Fruit fly (Drosophila melanogaster) whole organism, embryonic: ENCODE measurements around the gene Mic26-27.

Experiments
- C15 ChIP-seq: fragments of 200-800 bp; sonication (Bioruptor generic); IDR thresholded peaks from 3 replicates; pipeline ENCODE4 v1.3.6; 2022; ENCODE audit warnings: missing biosample characterization, missing genetic modification characterization
- CG10462 ChIP-seq: fragments of 200-800 bp; sonication (Bioruptor generic); optimal IDR thresholded peaks from 2 replicates; lab custom pipeline; 2016; ENCODE audit warnings: missing biosample characterization, missing genetic modification characterization
- CG11696 ChIP-seq: fragments of 200-800 bp; sonication (Bioruptor generic); IDR thresholded peaks from 2 replicates; pipeline ENCODE4 v1.3.6; 2022; ENCODE audit warnings: missing biosample characterization, missing genetic modification characterization
- CG12942 ChIP-seq: fragments of 200-800 bp; sonication (Bioruptor generic); optimal IDR thresholded peaks from 3 replicates; lab custom pipeline; 2016; ENCODE audit warnings: missing biosample characterization, missing genetic modification characterization
- CG13894 ChIP-seq: fragments of 200-800 bp; sonication (Bioruptor generic); optimal IDR thresholded peaks from 3 replicates; lab custom pipeline; 2018; ENCODE audit warnings: missing biosample characterization, mild to moderate bottlenecking, missing genetic modification characterization, moderate library complexity
- CG14014 ChIP-seq: fragments of 200-800 bp; sonication (Bioruptor generic); IDR thresholded peaks from 2 replicates; pipeline ENCODE4 v1.3.6; 2022; ENCODE audit warnings: missing biosample characterization, missing genetic modification characterization
- CG15011 ChIP-seq: fragments of 200-800 bp; sonication (Bioruptor generic); optimal IDR thresholded peaks from 3 replicates; lab custom pipeline; 2018; ENCODE audit warnings: missing biosample characterization, mild to moderate bottlenecking, missing genetic modification characterization
- CG15514 ChIP-seq: fragments of 200-800 bp; sonication (Bioruptor generic); optimal IDR thresholded peaks from 3 replicates; lab custom pipeline; 2017; ENCODE audit warnings: missing biosample characterization, missing genetic modification characterization, mild to moderate bottlenecking, moderate library complexity, missing genetic modification reagents
- CG1647 ChIP-seq: fragments of 200-800 bp; sonication (Bioruptor generic); optimal IDR thresholded peaks from 3 replicates; lab custom pipeline; 2016; ENCODE audit warnings: missing biosample characterization, missing genetic modification characterization
- CG18599 ChIP-seq: fragments of 200-800 bp; sonication (Bioruptor generic); optimal IDR thresholded peaks from 3 replicates; lab custom pipeline; 2017; ENCODE audit warnings: missing biosample characterization, missing genetic modification characterization, mild to moderate bottlenecking, moderate library complexity, missing genetic modification reagents
- CG2199 ChIP-seq: fragments of 200-800 bp; sonication (Bioruptor generic); IDR thresholded peaks from 3 replicates; pipeline ENCODE4 v1.3.6; 2022; ENCODE audit warnings: missing biosample characterization, missing genetic modification characterization
- CG4730 ChIP-seq: fragments of 200-800 bp; sonication (Bioruptor generic); IDR thresholded peaks from 2 replicates; pipeline ENCODE4 v1.3.6; 2022; ENCODE audit warnings: missing biosample characterization, missing genetic modification characterization
- CG7271 ChIP-seq: fragments of 200-800 bp; sonication (Bioruptor generic); optimal IDR thresholded peaks from 2 replicates; lab custom pipeline; 2018; ENCODE audit warnings: missing biosample characterization, mild to moderate bottlenecking, missing genetic modification characterization, moderate library complexity
- CG7963 ChIP-seq: fragments of 200-800 bp; sonication (Bioruptor generic); IDR thresholded peaks from 3 replicates; pipeline ENCODE4 v1.3.6; 2022; ENCODE audit warnings: missing biosample characterization, missing genetic modification characterization; ENCODE audit not compliant: partially characterized antibody
- CG8388 ChIP-seq: fragments of 200-800 bp; sonication (Bioruptor generic); optimal IDR thresholded peaks from 2 replicates; lab custom pipeline; 2019; ENCODE audit warnings: missing biosample characterization, mild to moderate bottlenecking, missing genetic modification characterization, moderate library complexity
- CTCF ChIP-seq: fragments of 200-800 bp; sonication (Bioruptor generic); optimal IDR thresholded peaks from 2 replicates; lab custom pipeline; 2017; ENCODE audit warnings: missing biosample characterization, mild to moderate bottlenecking, missing genetic modification characterization, moderate library complexity
- Camta ChIP-seq: fragments of 200-800 bp; sonication (Bioruptor generic); optimal IDR thresholded peaks from 2 replicates; lab custom pipeline; 2016; ENCODE audit warnings: missing biosample characterization, missing genetic modification characterization
- Dfd ChIP-seq, 2 experiments: fragments of >200 bp; optimal IDR thresholded peaks; 2 replicates each; lab custom pipeline; 2017; ENCODE audit warnings: missing biosample characterization in 2 of 2, missing genetic modification characterization in 2 of 2
- Dll ChIP-seq: fragments of 200-800 bp; sonication (Bioruptor generic); IDR thresholded peaks from 4 replicates; pipeline ENCODE4 v1.3.6; 2022; ENCODE audit warnings: missing biosample characterization, missing genetic modification characterization; ENCODE audit not compliant: partially characterized antibody
- Fer3 ChIP-seq: fragments of 200-800 bp; sonication (Bioruptor generic); optimal IDR thresholded peaks from 2 replicates; lab custom pipeline; 2018; ENCODE audit warnings: missing biosample characterization, mild to moderate bottlenecking, missing genetic modification characterization, moderate library complexity
- H2.0 ChIP-seq: fragments of 200-800 bp; sonication (Bioruptor generic); IDR thresholded peaks from 2 replicates; pipeline ENCODE4 v1.3.6; 2022; ENCODE audit warnings: missing biosample characterization, missing genetic modification characterization
- HLH54F ChIP-seq: fragments of 200-800 bp; sonication (Bioruptor generic); optimal IDR thresholded peaks from 3 replicates; lab custom pipeline; 2016; ENCODE audit warnings: missing biosample characterization, missing genetic modification characterization
- Hr51 ChIP-seq, 2 experiments: fragments of 200-800 bp; sonication (Bioruptor generic); optimal IDR thresholded peaks; 2 replicates in 1 of 2; 3 replicates in 1 of 2; lab custom pipeline; 2016 to 2018; ENCODE audit warnings: missing biosample characterization in 2 of 2, missing genetic modification characterization in 2 of 2, mild to moderate bottlenecking in 1 of 2, moderate library complexity in 1 of 2
- Hr78 ChIP-seq, 2 experiments: fragments of 200-800 bp in 1 of 2; fragments of >200 bp in 1 of 2; sonication (Bioruptor generic) in 1 of 2; optimal IDR thresholded peaks; 2 replicates each; lab custom pipeline; 2017 to 2019; ENCODE audit warnings: missing biosample characterization in 2 of 2, missing genetic modification characterization in 2 of 2, mild to moderate bottlenecking in 1 of 2, moderate library complexity in 1 of 2
- Mrtf ChIP-seq: fragments of 200-800 bp; sonication (Bioruptor generic); IDR thresholded peaks from 3 replicates; pipeline ENCODE4 v1.3.6; 2022; ENCODE audit warnings: missing biosample characterization, missing genetic modification characterization
- Oli ChIP-seq: fragments of 200-800 bp; sonication (Bioruptor generic); optimal IDR thresholded peaks from 2 replicates; lab custom pipeline; 2018; ENCODE audit warnings: missing biosample characterization, mild to moderate bottlenecking, missing genetic modification characterization, moderate library complexity
- Opbp ChIP-seq: fragments of 200-800 bp; sonication (Bioruptor generic); IDR thresholded peaks from 3 replicates; pipeline ENCODE4 v1.3.6; 2022; ENCODE audit warnings: missing biosample characterization, missing genetic modification characterization; ENCODE audit not compliant: partially characterized antibody
- PHDP ChIP-seq: fragments of 200-800 bp; sonication (Bioruptor generic); optimal IDR thresholded peaks from 3 replicates; lab custom pipeline; 2018; ENCODE audit warnings: missing biosample characterization, mild to moderate bottlenecking, missing genetic modification characterization, moderate library complexity
- Ssrp ChIP-seq: fragments of 200-800 bp; sonication (Bioruptor generic); optimal IDR thresholded peaks from 2 replicates; lab custom pipeline; 2018; ENCODE audit warnings: missing biosample characterization, mild to moderate bottlenecking, missing genetic modification characterization, moderate library complexity
- TFAM ChIP-seq: fragments of 200-800 bp; sonication (Bioruptor generic); optimal IDR thresholded peaks from 2 replicates; lab custom pipeline; 2017; ENCODE audit warnings: missing biosample characterization, missing genetic modification characterization, inconsistent platforms
- Taf1 ChIP-seq: fragments of 200-800 bp; sonication (Bioruptor generic); IDR thresholded peaks from 2 replicates; pipeline ENCODE4 v1.3.6; 2022; ENCODE audit warnings: missing biosample characterization, missing genetic modification characterization
- Xbp1 ChIP-seq: fragments of 200-800 bp; sonication (Bioruptor generic); optimal IDR thresholded peaks from 3 replicates; lab custom pipeline; 2016; ENCODE audit warnings: missing biosample characterization, mild to moderate bottlenecking, missing genetic modification characterization
- YL-1 ChIP-seq: fragments of 200-800 bp; sonication (Bioruptor generic); optimal IDR thresholded peaks from 3 replicates; lab custom pipeline; 2017; ENCODE audit warnings: missing biosample characterization, mild to moderate bottlenecking, missing genetic modification characterization
- al ChIP-seq: fragments of 200-800 bp; sonication (Bioruptor generic); IDR thresholded peaks from 2 replicates; pipeline ENCODE4 v1.3.6; 2022; ENCODE audit warnings: missing biosample characterization, missing genetic modification characterization
- ci ChIP-seq: fragments of 200-800 bp; sonication (Bioruptor generic); IDR thresholded peaks from 3 replicates; pipeline ENCODE4 v1.3.6; 2022; ENCODE audit warnings: missing biosample characterization, missing genetic modification characterization
- croc ChIP-seq: fragments of 200-800 bp; sonication (Bioruptor generic); conservative IDR thresholded peaks from 3 replicates; pipeline ENCODE4 v1.3.6; 2022; ENCODE audit warnings: missing biosample characterization, missing genetic modification characterization
- fd102C ChIP-seq: fragments of 200-800 bp; sonication (Bioruptor generic); optimal IDR thresholded peaks from 2 replicates; lab custom pipeline; 2018; ENCODE audit warnings: missing biosample characterization, mild to moderate bottlenecking, missing genetic modification characterization, moderate library complexity
- hth ChIP-seq: fragments of >200 bp; optimal IDR thresholded peaks from 2 replicates; lab custom pipeline; 2017; ENCODE audit warnings: inconsistent platforms
- klu ChIP-seq: fragments of 200-800 bp; sonication (Bioruptor generic); IDR thresholded peaks from 2 replicates; pipeline ENCODE4 v1.3.6; 2022; ENCODE audit warnings: missing biosample characterization, missing genetic modification characterization
- kni ChIP-seq: fragments of 200-800 bp; sonication (Bioruptor generic); optimal IDR thresholded peaks from 3 replicates; lab custom pipeline; 2017; ENCODE audit warnings: mild to moderate bottlenecking, missing biosample characterization, missing genetic modification reagents, missing genetic modification characterization
- lov ChIP-seq, 2 experiments: fragments of 200-800 bp in 1 of 2; fragments of >200 bp in 1 of 2; sonication (Bioruptor generic) in 1 of 2; IDR thresholded peaks in 1 of 2; optimal IDR thresholded peaks in 1 of 2; 2 replicates in 1 of 2; 3 replicates in 1 of 2; pipeline versions ENCODE4 v1.3.6 to Lab custom; 2017 to 2022; ENCODE audit warnings: missing biosample characterization in 1 of 2, missing genetic modification characterization in 1 of 2
- mirr ChIP-seq: fragments of 200-800 bp; sonication (Bioruptor generic); optimal IDR thresholded peaks from 3 replicates; lab custom pipeline; 2018; ENCODE audit warnings: missing biosample characterization, mild to moderate bottlenecking, missing genetic modification characterization
- sima ChIP-seq: fragments of 200-800 bp; sonication (Bioruptor generic); optimal IDR thresholded peaks from 2 replicates; lab custom pipeline; 2016; ENCODE audit warnings: missing biosample characterization, missing genetic modification characterization
- slou ChIP-seq: fragments of 200-800 bp; sonication (Bioruptor generic); optimal IDR thresholded peaks from 3 replicates; lab custom pipeline; 2016; ENCODE audit warnings: missing biosample characterization, missing genetic modification characterization
- sr ChIP-seq: fragments of 200-800 bp; sonication (Bioruptor generic); IDR thresholded peaks from 3 replicates; pipeline ENCODE4 v1.3.6; 2022; ENCODE audit warnings: missing biosample characterization, missing genetic modification characterization
- tna ChIP-seq: fragments of 200-800 bp; sonication (Bioruptor generic); IDR thresholded peaks from 2 replicates; pipeline ENCODE4 v1.3.6; 2022; ENCODE audit warnings: missing biosample characterization, missing genetic modification characterization; ENCODE audit not compliant: partially characterized antibody
- twi ChIP-seq: fragments of 200-800 bp; optimal IDR thresholded peaks from 2 replicates; lab custom pipeline; 2019; ENCODE audit warnings: missing biosample characterization, mild to moderate bottlenecking, missing genetic modification characterization, moderate library complexity
- vnd ChIP-seq: fragments of 200-800 bp; sonication (Bioruptor generic); IDR thresholded peaks from 3 replicates; pipeline ENCODE4 v1.3.6; 2022; ENCODE audit warnings: missing biosample characterization, missing genetic modification characterization; ENCODE audit not compliant: partially characterized antibody

Gene Mic26-27

dm6 chr3R:16097661-16098329 lies 48.9 kb downstream of the Mic26-27 start (continued):
- TF ChIP-seq YL-1 (no peak), CG2199 (GFP tag; lab: Robert Waterston, UW) (peak; percentile 68; the same call in 1 of the 3 replicates), tna (GFP tag; lab: Robert Waterston, UW) (no peak), H2.0 (GFP tag; lab: Robert Waterston, UW) (peak; percentile 81), CG12942 (GFP tag; lab: Kevin White, UChicago) (peak; percentile 45), CG14014 (GFP tag; lab: Robert Waterston, UW) (peak; percentile 55; the same call in 1 of the 2 replicates), CG1647 (GFP tag; lab: Kevin White, UChicago) (peak; percentile 65), Dll (GFP tag; lab: Robert Waterston, UW) (no peak), Taf1 (GFP tag; lab: Robert Waterston, UW) (no peak), Oli (tag; lab: Kevin White, UChicago) (peak; percentile 77), slou (GFP tag; lab: Kevin White, UChicago) (no peak), vnd (GFP tag; lab: Robert Waterston, UW) (peak; percentile 45; the same call in 1 of the 3 replicates), Camta (GFP tag; lab: Kevin White, UChicago) (peak; percentile 82), CG13894 (tag; lab: Kevin White, UChicago) (no peak), kni (GFP tag; lab: Kevin White, UChicago) (no peak), Xbp1 (GFP tag; lab: Kevin White, UChicago) (peak; percentile 81), croc (GFP tag; lab: Robert Waterston, UW) (peak; percentile 84), al (GFP tag; lab: Robert Waterston, UW) (peak; percentile 38; the same call in 1 of the 2 replicates), Hr51 (GFP tag; optimal IDR thresholded peaks at IDR 0.05; lab: Kevin White, UChicago) (peak; percentile 25 to 63), twi (tag; lab: Kevin White, UChicago) (peak; percentile 69), Mrtf (GFP tag; lab: Robert Waterston, UW) (peak; percentile 59; the same call in 2 of the 3 replicates), TFAM (GFP tag; lab: Kevin White, UChicago) (peak; percentile 33), Fer3 (tag; lab: Kevin White, UChicago) (peak; percentile 55), lov (optimal IDR thresholded peaks at IDR 0.05; lab: Kevin White, UChicago) (no peak), lov (GFP tag; IDR thresholded peaks at IDR 0.05; lab: Robert Waterston, UW) (peak; percentile 72; the same call in 2 of the 3 replicates), CG4730 (GFP tag; lab: Robert Waterston, UW) (peak; percentile 80), CG15011 (GFP tag; lab: Kevin White, UChicago) (peak; percentile 21), CG8388 (GFP tag; lab: Kevin White, UChicago) (peak; percentile 71), klu (GFP tag; lab: Robert Waterston, UW) (no peak), Ssrp (peak; percentile 76), CG18599 (GFP tag; lab: Kevin White, UChicago) (peak; percentile 62), CG10462 (peak; percentile 60), CG7963 (no peak), HLH54F (GFP tag; lab: Kevin White, UChicago) (peak; percentile 60), Opbp (GFP tag; lab: Robert Waterston, UW) (peak; percentile 62; the same call in 2 of the 3 replicates), CG7271 (peak; percentile 71), hth (lab: Kevin White, UChicago) (no peak), fd102C (GFP tag; lab: Kevin White, UChicago) (peak; percentile 71), sima (GFP tag; lab: Kevin White, UChicago) (no peak), CG11696 (GFP tag; lab: Robert Waterston, UW) (0 out of 2 replicates have a peak, but pooled peaks have one; percentile 30), CG15514 (GFP tag; lab: Kevin White, UChicago) (no peak), Hr78 (GFP tag; optimal IDR thresholded peaks at IDR 0.05; lab: Kevin White, UChicago) (peak in 1 of 2 experiments; percentile 30), C15 (no peak), CTCF (GFP tag; lab: Kevin White, UChicago) (peak; percentile 0), PHDP (peak; percentile 63), mirr (GFP tag; lab: Kevin White, UChicago) (no peak), Dfd (GFP tag; optimal IDR thresholded peaks at IDR 0.05; lab: Kevin White, UChicago) (no peak), sr (GFP tag; lab: Robert Waterston, UW) (no peak), ci (GFP tag; lab: Robert Waterston, UW) (peak; percentile 89)
